Fruit fly (Drosophila melanogaster) whole organism, embryonic: ENCODE data around the gene CG32026.

Source experiments
- Atf-2 ChIP-seq: fragments of 200-800 bp; sonication (Bioruptor generic); optimal IDR thresholded peaks from 2 replicates; lab custom pipeline; 2016; ENCODE audit warnings: missing biosample characterization, missing genetic modification characterization
- Atf6 ChIP-seq: fragments of 200-800 bp; sonication (Bioruptor generic); IDR thresholded peaks from 2 replicates; pipeline ENCODE4 v1.3.6; 2022; ENCODE audit warnings: missing biosample characterization, missing genetic modification characterization
- C15 ChIP-seq: fragments of 200-800 bp; sonication (Bioruptor generic); IDR thresholded peaks from 3 replicates; pipeline ENCODE4 v1.3.6; 2022; ENCODE audit warnings: missing biosample characterization, missing genetic modification characterization
- CG1024 ChIP-seq: fragments of 200-800 bp; sonication (Bioruptor generic); IDR thresholded peaks from 2 replicates; pipeline ENCODE4 v1.3.6; 2022; ENCODE audit warnings: missing biosample characterization, missing genetic modification characterization
- CG10267 ChIP-seq: fragments of 200-800 bp; sonication (Bioruptor generic); optimal IDR thresholded peaks from 2 replicates; lab custom pipeline; 2018; ENCODE audit warnings: missing biosample characterization, mild to moderate bottlenecking, missing genetic modification characterization, moderate library complexity
- CG13287 ChIP-seq: fragments of 200-800 bp; sonication (Bioruptor generic); IDR thresholded peaks from 2 replicates; pipeline ENCODE4 v1.3.6; 2022; ENCODE audit warnings: missing biosample characterization, missing genetic modification characterization; ENCODE audit not compliant: partially characterized antibody
- CG15269 ChIP-seq: fragments of 200-800 bp; sonication (Bioruptor generic); optimal IDR thresholded peaks from 2 replicates; lab custom pipeline; 2018; ENCODE audit warnings: missing biosample characterization, mild to moderate bottlenecking, missing genetic modification characterization, moderate library complexity
- CG1603 ChIP-seq: fragments of 200-800 bp; sonication (Bioruptor generic); optimal IDR thresholded peaks from 2 replicates; lab custom pipeline; 2019; ENCODE audit warnings: missing biosample characterization, mild to moderate bottlenecking, missing genetic modification characterization, moderate library complexity
- CG16815 ChIP-seq: fragments of 200-800 bp; sonication (Bioruptor generic); optimal IDR thresholded peaks from 3 replicates; lab custom pipeline; 2017; ENCODE audit warnings: missing biosample characterization, mild to moderate bottlenecking, missing genetic modification characterization
- CG17385 ChIP-seq: fragments of 200-800 bp; sonication (Bioruptor generic); optimal IDR thresholded peaks from 3 replicates; lab custom pipeline; 2018; ENCODE audit warnings: missing biosample characterization, mild to moderate bottlenecking, missing genetic modification characterization
- CG1792 ChIP-seq: fragments of 200-800 bp; sonication (Bioruptor generic); optimal IDR thresholded peaks from 2 replicates; lab custom pipeline; 2016; ENCODE audit warnings: missing biosample characterization, missing genetic modification characterization
- CG2129 ChIP-seq: fragments of 200-800 bp; sonication (Bioruptor generic); IDR thresholded peaks from 2 replicates; pipeline ENCODE4 v1.3.6; 2022; ENCODE audit warnings: missing biosample characterization, missing genetic modification characterization; ENCODE audit not compliant: partially characterized antibody
- CG34376 ChIP-seq: fragments of 200-800 bp; sonication (Bioruptor generic); optimal IDR thresholded peaks from 2 replicates; lab custom pipeline; 2018; ENCODE audit warnings: missing biosample characterization, mild to moderate bottlenecking, missing genetic modification characterization
- CG5245 ChIP-seq: fragments of 200-800 bp; sonication (Bioruptor generic); optimal IDR thresholded peaks from 3 replicates; lab custom pipeline; 2016; ENCODE audit warnings: missing biosample characterization, missing genetic modification characterization
- CG7556 ChIP-seq: fragments of 200-800 bp; sonication (Bioruptor generic); optimal IDR thresholded peaks from 2 replicates; lab custom pipeline; 2017; ENCODE audit warnings: missing biosample characterization, mild to moderate bottlenecking, missing genetic modification characterization
- CG8478 ChIP-seq: fragments of >200 bp; optimal IDR thresholded peaks from 2 replicates; lab custom pipeline; 2018
- CG9437 ChIP-seq: fragments of 200-800 bp; sonication (Bioruptor generic); optimal IDR thresholded peaks from 2 replicates; lab custom pipeline; 2018; ENCODE audit warnings: missing biosample characterization, mild to moderate bottlenecking, missing genetic modification characterization
- CoRest ChIP-seq: fragments of 200-800 bp; sonication (Bioruptor generic); optimal IDR thresholded peaks from 3 replicates; lab custom pipeline; 2018; ENCODE audit warnings: missing biosample characterization, mild to moderate bottlenecking, missing genetic modification characterization, moderate library complexity
- D ChIP-seq, 2 experiments: fragments of 200-800 bp in 1 of 2; fragments of >200 bp in 1 of 2; sonication (Bioruptor generic) in 1 of 2; optimal IDR thresholded peaks; 2 replicates in 1 of 2; 3 replicates in 1 of 2; lab custom pipeline; 2017; ENCODE audit warnings: mild to moderate bottlenecking in 1 of 2, missing biosample characterization in 1 of 2, missing genetic modification characterization in 1 of 2, missing genetic modification reagents in 1 of 2
- Eip74EF ChIP-seq, 2 experiments: fragments of 200-800 bp in 1 of 2; fragments of >200 bp in 1 of 2; sonication (Bioruptor generic) in 1 of 2; optimal IDR thresholded peaks; 2 replicates each; lab custom pipeline; 2017 to 2019; ENCODE audit warnings: missing biosample characterization in 2 of 2, missing genetic modification characterization in 2 of 2, mild to moderate bottlenecking in 1 of 2, moderate library complexity in 1 of 2
- NFAT ChIP-seq: fragments of 200-800 bp; sonication (Bioruptor generic); IDR thresholded peaks from 2 replicates; pipeline ENCODE4 v1.3.6; 2022; ENCODE audit warnings: missing biosample characterization, missing genetic modification characterization
- Sry-β ChIP-seq: fragments of 200-800 bp; sonication (Bioruptor generic); optimal IDR thresholded peaks from 2 replicates; lab custom pipeline; 2018; ENCODE audit warnings: missing biosample characterization, mild to moderate bottlenecking, missing genetic modification characterization, moderate library complexity
- ara ChIP-seq: fragments of 200-800 bp; sonication (Bioruptor generic); IDR thresholded peaks from 2 replicates; pipeline ENCODE4 v1.3.6; 2022; ENCODE audit warnings: missing biosample characterization, missing genetic modification characterization
- chinmo ChIP-seq: fragments of 200-800 bp; sonication (Bioruptor generic); IDR thresholded peaks from 4 replicates; pipeline ENCODE4 v1.3.6; 2022; ENCODE audit warnings: missing biosample characterization, missing genetic modification characterization; ENCODE audit not compliant: partially characterized antibody
- chm ChIP-seq: fragments of 200-800 bp; sonication (Bioruptor generic); IDR thresholded peaks from 2 replicates; pipeline ENCODE4 v1.3.6; 2022; ENCODE audit warnings: missing biosample characterization, missing genetic modification characterization
- dmrt99B ChIP-seq: fragments of 200-800 bp; sonication (Bioruptor generic); optimal IDR thresholded peaks from 2 replicates; lab custom pipeline; 2018; ENCODE audit warnings: missing biosample characterization, mild to moderate bottlenecking, missing genetic modification characterization, moderate library complexity
- exex ChIP-seq: fragments of 200-800 bp; sonication (Bioruptor generic); optimal IDR thresholded peaks from 4 replicates; lab custom pipeline; 2018; ENCODE audit warnings: missing biosample characterization, mild to moderate bottlenecking, missing genetic modification characterization, moderate library complexity
- grn ChIP-seq: fragments of 200-800 bp; sonication (Bioruptor generic); optimal IDR thresholded peaks from 3 replicates; lab custom pipeline; 2017; ENCODE audit warnings: missing biosample characterization, missing genetic modification characterization
- her ChIP-seq: fragments of 200-800 bp; sonication (Bioruptor generic); optimal IDR thresholded peaks from 2 replicates; lab custom pipeline; 2016; ENCODE audit warnings: missing biosample characterization, missing genetic modification characterization
- inv ChIP-seq: fragments of 200-800 bp; sonication (Bioruptor generic); IDR thresholded peaks from 2 replicates; pipeline ENCODE4 v1.3.6; 2022; ENCODE audit warnings: missing biosample characterization, missing genetic modification characterization; ENCODE audit not compliant: partially characterized antibody
- jigr1 ChIP-seq: fragments of 200-800 bp; sonication (Bioruptor generic); IDR thresholded peaks from 3 replicates; pipeline ENCODE4 v1.3.6; 2022; ENCODE audit warnings: missing biosample characterization, missing genetic modification characterization
- jumu ChIP-seq: fragments of 200-800 bp; sonication (Bioruptor generic); optimal IDR thresholded peaks from 3 replicates; lab custom pipeline; 2016; ENCODE audit warnings: missing biosample characterization, missing genetic modification characterization
- lbe ChIP-seq: fragments of 200-800 bp; sonication (Bioruptor generic); optimal IDR thresholded peaks from 2 replicates; lab custom pipeline; 2016; ENCODE audit warnings: missing biosample characterization, mild to moderate bottlenecking, missing genetic modification characterization
- lilli ChIP-seq: fragments of 200-800 bp; sonication (Bioruptor generic); optimal IDR thresholded peaks from 3 replicates; lab custom pipeline; 2016; ENCODE audit warnings: missing biosample characterization, missing genetic modification characterization
- mirr ChIP-seq: fragments of 200-800 bp; sonication (Bioruptor generic); optimal IDR thresholded peaks from 3 replicates; lab custom pipeline; 2018; ENCODE audit warnings: missing biosample characterization, mild to moderate bottlenecking, missing genetic modification characterization
- nau ChIP-seq: fragments of 200-800 bp; sonication (Bioruptor generic); optimal IDR thresholded peaks from 3 replicates; lab custom pipeline; 2017; ENCODE audit warnings: missing biosample characterization, mild to moderate bottlenecking, missing genetic modification characterization, missing genetic modification reagents
- nom ChIP-seq: fragments of 200-800 bp; sonication (Bioruptor generic); optimal IDR thresholded peaks from 2 replicates; lab custom pipeline; 2017; ENCODE audit warnings: missing biosample characterization, missing genetic modification characterization, mild to moderate bottlenecking, moderate library complexity, missing genetic modification reagents
- oc ChIP-seq: fragments of 200-800 bp; sonication (Bioruptor generic); optimal IDR thresholded peaks from 2 replicates; lab custom pipeline; 2018; ENCODE audit warnings: missing biosample characterization, mild to moderate bottlenecking, missing genetic modification characterization, moderate library complexity
- pb ChIP-seq: fragments of 200-800 bp; sonication (Bioruptor generic); optimal IDR thresholded peaks from 3 replicates; lab custom pipeline; 2016; ENCODE audit warnings: missing biosample characterization, missing genetic modification characterization
- sd ChIP-seq: fragments of 200-800 bp; sonication (Bioruptor generic); optimal IDR thresholded peaks from 3 replicates; lab custom pipeline; 2018; ENCODE audit warnings: missing biosample characterization, mild to moderate bottlenecking, missing genetic modification characterization, moderate library complexity
- sens-2 ChIP-seq: fragments of 200-800 bp; sonication (Bioruptor generic); IDR thresholded peaks from 2 replicates; pipeline ENCODE4 v1.3.6; 2022; ENCODE audit warnings: missing biosample characterization, missing genetic modification characterization
- vvl ChIP-seq: fragments of 200-800 bp; sonication (Bioruptor generic); IDR thresholded peaks from 2 replicates; pipeline ENCODE4 v1.3.6; 2022; ENCODE audit warnings: missing biosample characterization, missing genetic modification characterization
- wdn ChIP-seq: fragments of 200-800 bp; sonication (Bioruptor generic); IDR thresholded peaks from 2 replicates; pipeline ENCODE4 v1.3.6; 2022; ENCODE audit warnings: missing biosample characterization, missing genetic modification characterization

The CG32026 gene

dm6 chr3L:8834886-8835285, 1.4 kb upstream of the CG32026 start (continued):
- no peak for TF ChIP-seq CG8478 (lab: Kevin White, UChicago)
- TF ChIP-seq lbe (GFP tag; lab: Kevin White, UChicago) = no peak
- TF ChIP-seq Eip74EF (GFP tag; optimal IDR thresholded peaks at IDR 0.05; lab: Kevin White, UChicago) = no peak
- TF ChIP-seq dmrt99B (tag; lab: Kevin White, UChicago) = no peak
- TF ChIP-seq nau (GFP tag; lab: Kevin White, UChicago) = peak; percentile 39
- TF ChIP-seq CG34376 (GFP tag; lab: Kevin White, UChicago) = no peak
- no peak for TF ChIP-seq inv
- no peak for TF ChIP-seq exex (tag; lab: Kevin White, UChicago)
- TF ChIP-seq CG16815 = no peak
- no peak for TF ChIP-seq sens-2
- TF ChIP-seq sd (tag; lab: Kevin White, UChicago) = no peak
- TF ChIP-seq lilli (GFP tag; lab: Kevin White, UChicago) = no peak
- TF ChIP-seq CG1024 = no peak
- TF ChIP-seq NFAT (GFP tag; lab: Robert Waterston, UW) = 0 out of 2 replicates have a peak, but pooled peaks have one; percentile 17
- TF ChIP-seq C15 (GFP tag; lab: Robert Waterston, UW) = no peak
- TF ChIP-seq Atf-2 (GFP tag; lab: Kevin White, UChicago) = no peak
- no peak for TF ChIP-seq CG10267
- peak; percentile 12 for TF ChIP-seq Sry-β (GFP tag; lab: Kevin White, UChicago)
- TF ChIP-seq CG1792 = no peak
- TF ChIP-seq D (optimal IDR thresholded peaks at IDR 0.05; lab: Kevin White, UChicago) = no peak
- TF ChIP-seq D (GFP tag; optimal IDR thresholded peaks at IDR 0.05; lab: Kevin White, UChicago) = peak; percentile 28
- no peak for TF ChIP-seq jigr1
- no peak for TF ChIP-seq Atf6 (GFP tag; lab: Robert Waterston, UW)
- TF ChIP-seq CG9437 (GFP tag; lab: Kevin White, UChicago) = no peak
- TF ChIP-seq pb (GFP tag; lab: Kevin White, UChicago) = no peak
- no peak for TF ChIP-seq jumu
- TF ChIP-seq CG17385 (GFP tag; lab: Kevin White, UChicago) = no peak
- no peak for TF ChIP-seq CG2129 (GFP tag; lab: Robert Waterston, UW)
- TF ChIP-seq wdn = no peak
- no peak for TF ChIP-seq CG13287 (GFP tag; lab: Robert Waterston, UW)
- no peak for TF ChIP-seq CoRest (tag; lab: Kevin White, UChicago)
- no peak for TF ChIP-seq her (GFP tag; lab: Kevin White, UChicago)
- TF ChIP-seq CG15269 (tag; lab: Kevin White, UChicago) = no peak
- no peak for TF ChIP-seq ara (GFP tag; lab: Robert Waterston, UW)
- peak; percentile 58 for TF ChIP-seq CG1603
- TF ChIP-seq, all 482 proteins: peak for 95

dm6 chr3L:8835441-8835840, 821 bp upstream of the CG32026 start:
- TF ChIP-seq oc (tag; lab: Kevin White, UChicago) (peak; percentile 76), chinmo (peak; percentile 69; the same call in 2 of the 4 replicates), CG7556 (GFP tag; lab: Kevin White, UChicago) (no peak), vvl (GFP tag; lab: Robert Waterston, UW) (0 out of 2 replicates have a peak, but pooled peaks have one; percentile 20)

dm6 chr3L:8839130-8839529, 2.9 kb downstream of the CG32026 start:
- TF ChIP-seq nom (GFP tag; lab: Kevin White, UChicago) (peak; percentile 0), CG5245 (no peak), chm (GFP tag; lab: Robert Waterston, UW) (0 out of 2 replicates have a peak, but pooled peaks have one; percentile 17), mirr (GFP tag; lab: Kevin White, UChicago) (no peak), grn (GFP tag; lab: Kevin White, UChicago) (no peak)
